Fruit fly (Drosophila melanogaster): Measurements from ENCODE around the gene Icmt.

dm6 chr3L:13019249-13019956 is 1.3 kb downstream of the Icmt start:
- TF ChIP-seq insv (optimal IDR thresholded peaks at IDR 0.05) (no peak), Myc (optimal IDR thresholded peaks at IDR 0.05) (no peak)

Data from Kc167 (cell line).